Fruit fly (Drosophila melanogaster): ENCODE measurements around the gene sick.

DNA sequence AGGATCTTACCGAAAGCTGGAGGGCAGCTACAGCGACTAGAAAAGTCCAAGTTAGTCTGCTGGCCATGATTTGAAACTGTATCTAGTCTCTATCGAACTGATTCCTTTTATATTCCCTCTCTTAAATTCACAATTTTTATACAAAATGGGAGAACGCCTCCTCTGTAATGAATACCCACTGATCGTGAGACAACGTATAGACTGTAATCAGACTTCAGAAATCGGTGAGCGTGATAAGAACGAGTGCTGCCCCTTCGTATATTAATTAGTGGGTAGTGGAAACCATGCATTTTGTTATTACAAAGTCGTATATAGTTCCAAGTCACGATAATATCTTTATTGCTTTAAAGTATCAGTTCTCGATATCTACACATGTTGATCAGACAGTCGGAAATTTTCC, 170.2 kb downstream of the sick start, which contains the start of gene OS9:
- TF ChIP-seq EcR (GFP tag; optimal IDR thresholded peaks at IDR 0.05) (no peak), CG13204 (GFP tag; optimal IDR thresholded peaks at IDR 0.05) (no peak)
